Fruit fly (Drosophila melanogaster): ENCODE data around the gene CG13857.
A peak's percentile ranks its signal among the peaks of the same experiment; 100 is the strongest.

The CG13857 gene

dm6 chr3R:22367126-22368076, 26.5 kb downstream of the CG13857 start, which contains the start of the genes Polr3F and PyK (continued):
- TF ChIP-seq Trl (optimal IDR thresholded peaks at IDR 0.05), result no peak
- no peak for TF ChIP-seq Trl (GFP tag; optimal IDR thresholded peaks at IDR 0.05)
- TF ChIP-seq sima (GFP tag; optimal IDR thresholded peaks at IDR 0.05), result no peak
- no peak for TF ChIP-seq salm (tag; optimal IDR thresholded peaks at IDR 0.05)
- TF ChIP-seq CG13424 (tag; optimal IDR thresholded peaks at IDR 0.05), result peak; percentile 46
- 0 out of 2 replicates have a peak, but pooled peaks have one; percentile 36 for TF ChIP-seq hbn (GFP tag; IDR thresholded peaks at IDR 0.05; ENCODE audit: partially characterized antibody)
- TF ChIP-seq CG3726 (GFP tag; IDR thresholded peaks at IDR 0.05), result no peak
- peak; percentile 60 for TF ChIP-seq CG10267 (tag; optimal IDR thresholded peaks at IDR 0.05)
- no peak for TF ChIP-seq Opbp (GFP tag; IDR thresholded peaks at IDR 0.05; ENCODE audit: partially characterized antibody)
- TF ChIP-seq CG11093 (GFP tag; IDR thresholded peaks at IDR 0.05), result no peak
- TF ChIP-seq bsh (GFP tag; optimal IDR thresholded peaks at IDR 0.05), result peak in 1 of 2 experiments; percentile 46
- TF ChIP-seq pb (GFP tag; optimal IDR thresholded peaks at IDR 0.05), result no peak
- peak; percentile 13 for TF ChIP-seq gsb-n (tag; optimal IDR thresholded peaks at IDR 0.05)
- peak; percentile 47 for TF ChIP-seq phol (tag; optimal IDR thresholded peaks at IDR 0.05)
- peak; percentile 93 for TF ChIP-seq CG14710 (tag; optimal IDR thresholded peaks at IDR 0.05)
- TF ChIP-seq Hsf (GFP tag; optimal IDR thresholded peaks at IDR 0.05), result peak; percentile 22
- TF ChIP-seq crol (GFP tag; IDR thresholded peaks at IDR 0.05), result no peak
- no peak for TF ChIP-seq Gug (GFP tag; IDR thresholded peaks at IDR 0.05)
- TF ChIP-seq CG8388 (GFP tag; optimal IDR thresholded peaks at IDR 0.05), result peak; percentile 38
- TF ChIP-seq CG17385 (GFP tag; optimal IDR thresholded peaks at IDR 0.05), result peak; percentile 98
- TF ChIP-seq BEAF-32 (GFP tag; optimal IDR thresholded peaks at IDR 0.05), result peak; percentile 50
- TF ChIP-seq CG5245 (GFP tag; optimal IDR thresholded peaks at IDR 0.05), result no peak
- no peak for TF ChIP-seq CG34376 (GFP tag; optimal IDR thresholded peaks at IDR 0.05)
- TF ChIP-seq ranshi (GFP tag; IDR thresholded peaks at IDR 0.05), result no peak
- peak; percentile 3 for TF ChIP-seq Dek (tag; optimal IDR thresholded peaks at IDR 0.05)
- TF ChIP-seq ap (GFP tag; IDR thresholded peaks at IDR 0.05), result no peak
- TF ChIP-seq CG13894 (tag; optimal IDR thresholded peaks at IDR 0.05), result no peak
- TF ChIP-seq CG43689 (GFP tag; IDR thresholded peaks at IDR 0.05), result no peak
- peak; percentile 19 for TF ChIP-seq CG33557 (GFP tag; optimal IDR thresholded peaks at IDR 0.05)
- no peak for TF ChIP-seq NC2β (GFP tag; optimal IDR thresholded peaks at IDR 0.05)
- no peak for TF ChIP-seq CG15073 (GFP tag; optimal IDR thresholded peaks at IDR 0.05)
- no peak for TF ChIP-seq CG8944 (GFP tag; optimal IDR thresholded peaks at IDR 0.05)
- no peak for TF ChIP-seq Bgb (GFP tag; IDR thresholded peaks at IDR 0.05; ENCODE audit: partially characterized antibody)
- no peak for TF ChIP-seq tgo (GFP tag; IDR thresholded peaks at IDR 0.05)
- TF ChIP-seq Rx (GFP tag; IDR thresholded peaks at IDR 0.05), result no peak
- peak; percentile 7 for TF ChIP-seq CG9817 (tag; optimal IDR thresholded peaks at IDR 0.05)
- no peak for TF ChIP-seq Spps (tag; optimal IDR thresholded peaks at IDR 0.05)
- 0 out of 3 replicates have a peak, but pooled peaks have one; percentile 26 for TF ChIP-seq knrl (GFP tag; IDR thresholded peaks at IDR 0.05; ENCODE audit: partially characterized antibody)
- TF ChIP-seq stwl (tag; optimal IDR thresholded peaks at IDR 0.05), result peak; percentile 55
- no peak for TF ChIP-seq CG1603 (tag; optimal IDR thresholded peaks at IDR 0.05)
- peak; percentile 14 for TF ChIP-seq Nf-YB (GFP tag; optimal IDR thresholded peaks at IDR 0.05)
- TF ChIP-seq Deaf1 (tag; optimal IDR thresholded peaks at IDR 0.05), result peak; percentile 2
- 0 out of 3 replicates have a peak, but pooled peaks have one; percentile 24 for TF ChIP-seq mld (GFP tag; IDR thresholded peaks at IDR 0.05; ENCODE audit: partially characterized antibody)
- peak; percentile 14 for TF ChIP-seq HHEX (GFP tag; optimal IDR thresholded peaks at IDR 0.05)
- TF ChIP-seq tin (GFP tag; optimal IDR thresholded peaks at IDR 0.05), result peak; percentile 24
- TF ChIP-seq Med (GFP tag), result peak; percentile 60
- TF ChIP-seq CG11695 (GFP tag; IDR thresholded peaks at IDR 0.05), result no peak
- TF ChIP-seq Ets97D (GFP tag; optimal IDR thresholded peaks at IDR 0.05), result peak; percentile 36
